Fruit fly (Drosophila melanogaster) whole organism, prepupa: ENCODE results near the gene SP555.

ENCODE experiments used
- CG10631 ChIP-seq: fragments of 200-800 bp; sonication (Bioruptor generic); optimal IDR thresholded peaks from 2 replicates; lab custom pipeline; 2016; ENCODE audit warnings: missing biosample characterization, missing genetic modification characterization
- CG16779 ChIP-seq: fragments of 200-800 bp; sonication (Bioruptor generic); optimal IDR thresholded peaks from 3 replicates; lab custom pipeline; 2017; ENCODE audit warnings: missing biosample characterization, mild to moderate bottlenecking, missing genetic modification characterization
- CG32006 ChIP-seq: fragments of 200-800 bp; sonication (Bioruptor generic); optimal IDR thresholded peaks from 3 replicates; lab custom pipeline; 2017; ENCODE audit warnings: missing biosample characterization, mild to moderate bottlenecking, missing genetic modification characterization
- CG3919 ChIP-seq: fragments of 200-800 bp; sonication (Bioruptor generic); optimal IDR thresholded peaks from 3 replicates; lab custom pipeline; 2016; ENCODE audit warnings: missing biosample characterization, missing genetic modification characterization
- CG6163 ChIP-seq: fragments of 200-800 bp; sonication (Bioruptor generic); IDR thresholded peaks from 3 replicates; pipeline ENCODE4 v1.3.6; 2022; ENCODE audit warnings: missing biosample characterization, missing genetic modification characterization
- CG6808 ChIP-seq: fragments of 200-800 bp; sonication (Bioruptor generic); optimal IDR thresholded peaks from 3 replicates; lab custom pipeline; 2017; ENCODE audit warnings: missing biosample characterization, missing genetic modification characterization, mild to moderate bottlenecking, moderate library complexity, missing genetic modification reagents
- Hr39 ChIP-seq: fragments of 200-800 bp; sonication (Bioruptor generic); optimal IDR thresholded peaks from 2 replicates; lab custom pipeline; 2016; ENCODE audit warnings: missing biosample characterization, missing genetic modification characterization
- Hr4 ChIP-seq: fragments of 200-800 bp; sonication (Bioruptor generic); optimal IDR thresholded peaks from 3 replicates; lab custom pipeline; 2016; ENCODE audit warnings: missing biosample characterization, missing genetic modification characterization
- Met ChIP-seq: fragments of 200-800 bp; sonication (Bioruptor generic); optimal IDR thresholded peaks from 3 replicates; lab custom pipeline; 2016; ENCODE audit warnings: missing biosample characterization, missing genetic modification characterization
- lz ChIP-seq: fragments of 200-800 bp; sonication (Bioruptor generic); optimal IDR thresholded peaks from 3 replicates; lab custom pipeline; 2016; ENCODE audit warnings: missing biosample characterization, missing genetic modification characterization
- pdm3 ChIP-seq: fragments of 200-800 bp; sonication (Bioruptor generic); optimal IDR thresholded peaks from 3 replicates; lab custom pipeline; 2016; ENCODE audit warnings: missing biosample characterization, missing genetic modification characterization
- spab ChIP-seq: fragments of 200-800 bp; sonication (Bioruptor generic); optimal IDR thresholded peaks from 2 replicates; lab custom pipeline; 2017; ENCODE audit warnings: missing biosample characterization, mild to moderate bottlenecking, missing genetic modification characterization, missing genetic modification reagents

DNA sequence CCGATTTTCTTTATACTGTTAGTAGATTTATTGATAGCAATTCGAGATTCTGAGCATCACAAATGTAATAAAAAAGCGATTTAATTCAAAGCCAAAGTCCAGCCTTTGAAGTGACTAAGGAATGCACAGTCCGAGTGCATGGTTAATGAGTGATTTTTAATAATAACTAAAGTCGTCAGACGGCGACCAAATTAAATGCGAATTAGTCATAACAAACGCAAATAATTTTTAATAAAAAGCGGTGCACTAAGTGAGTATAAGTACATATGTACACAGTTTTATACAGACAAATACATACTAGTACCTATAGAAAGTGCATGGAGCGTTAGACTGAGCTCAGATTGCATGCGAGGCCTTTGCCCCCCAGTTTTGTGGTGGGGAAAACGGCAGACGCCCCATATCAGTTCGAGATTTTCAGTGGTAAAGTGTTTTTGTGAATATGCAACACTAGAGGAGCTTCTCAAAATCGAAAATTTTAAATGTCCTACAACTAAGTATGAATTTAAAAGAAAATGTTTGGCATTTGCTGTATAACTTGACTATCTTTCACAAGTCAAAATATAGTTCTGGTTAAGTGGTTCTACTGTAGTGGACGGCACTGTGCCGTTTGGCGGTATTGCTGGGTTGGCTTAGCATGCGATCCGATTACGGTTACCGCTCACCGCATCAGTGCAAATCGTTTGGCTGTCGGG, 34.7 kb upstream of the SP555 start:
- TF ChIP-seq CG6808 (GFP tag; lab: Kevin White, UChicago) (no peak), Hr39 (peak; percentile 39), Met (peak; percentile 17), CG10631 (GFP tag; lab: Kevin White, UChicago) (peak; percentile 15), CG16779 (tag; lab: Kevin White, UChicago) (no peak), CG3919 (GFP tag; lab: Kevin White, UChicago) (peak; percentile 34), CG6163 (peak; percentile 82), spab (GFP tag; lab: Kevin White, UChicago) (no peak), lz (peak; percentile 42), CG32006 (GFP tag; lab: Kevin White, UChicago) (peak; percentile 81), pdm3 (GFP tag; lab: Kevin White, UChicago) (peak; percentile 47), Hr4 (GFP tag; lab: Kevin White, UChicago) (peak; percentile 83)
